Fruit fly (Drosophila melanogaster) Kc167 (cell line): ENCODE results near the gene Alp5.

ENCODE experiments used
- Sin3A ChIP-seq: fragments of >200 bp; optimal IDR thresholded peaks from 2 replicates; lab custom pipeline; 2018; ENCODE audit warnings: missing external identifiers
- insv ChIP-seq: fragments of >200 bp; optimal IDR thresholded peaks from 3 replicates; lab custom pipeline; 2018; ENCODE audit warnings: missing external identifiers
- psq ChIP-seq: fragments of >200 bp; optimal IDR thresholded peaks from 2 replicates; lab custom pipeline; 2017; ENCODE audit warnings: missing external identifiers
- ttk ChIP-seq: sonication (Bioruptor generic); optimal IDR thresholded peaks from 2 replicates; lab custom pipeline; 2017; ENCODE audit warnings: missing external identifiers

DNA sequence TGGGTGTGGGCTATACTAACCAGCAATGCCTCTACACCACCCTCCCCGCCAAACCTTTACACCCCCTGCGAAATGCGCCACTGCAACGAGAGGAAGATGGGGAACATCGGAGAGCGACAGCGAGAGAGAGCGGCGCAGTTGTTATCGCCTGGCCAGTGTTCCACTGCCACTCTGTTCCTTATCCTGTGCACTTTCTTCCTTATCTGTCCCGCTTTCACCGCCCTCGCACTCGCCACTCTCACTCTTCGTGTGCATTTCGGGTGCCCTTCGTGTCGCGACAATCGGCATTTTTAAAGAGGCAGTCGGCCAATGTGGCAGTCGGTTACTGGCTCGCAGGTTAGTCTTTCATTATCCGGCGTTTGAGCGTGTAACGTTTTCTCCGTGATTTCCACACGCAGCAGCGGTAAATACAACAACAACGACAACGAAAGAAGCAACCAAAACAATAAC lies 28.9 kb downstream of the Alp5 start, which contains the start of gene Calx:
- TF ChIP-seq psq (no peak), Sin3A (no peak), insv (no peak), ttk (lab: Kevin White, UChicago) (no peak)
